Worm (Caenorhabditis elegans) whole organism, L2 larva: Measurements from ENCODE around the gene sri-25.

Experiments used
- ama-1 ChIP-seq: fragments of 150-350 bp; optimal IDR thresholded peaks from 2 replicates; lab custom pipeline; 2018; ENCODE audit warnings: inconsistent platforms
- nhr-12 ChIP-seq: fragments of 150-350 bp; optimal IDR thresholded peaks from 2 replicates; lab custom pipeline; 2014; ENCODE audit warnings: missing biosample characterization, missing genetic modification characterization
- nhr-25 ChIP-seq: fragments of 150-350 bp; sonication (generic microtip); optimal IDR thresholded peaks from 3 replicates; lab custom pipeline; 2014; ENCODE audit warnings: missing biosample characterization, missing genetic modification characterization
- unc-62 ChIP-seq: fragments of 150-350 bp; optimal IDR thresholded peaks from 2 replicates; lab custom pipeline; 2014; ENCODE audit warnings: missing biosample characterization, missing genetic modification reagents, missing genetic modification characterization

DNA sequence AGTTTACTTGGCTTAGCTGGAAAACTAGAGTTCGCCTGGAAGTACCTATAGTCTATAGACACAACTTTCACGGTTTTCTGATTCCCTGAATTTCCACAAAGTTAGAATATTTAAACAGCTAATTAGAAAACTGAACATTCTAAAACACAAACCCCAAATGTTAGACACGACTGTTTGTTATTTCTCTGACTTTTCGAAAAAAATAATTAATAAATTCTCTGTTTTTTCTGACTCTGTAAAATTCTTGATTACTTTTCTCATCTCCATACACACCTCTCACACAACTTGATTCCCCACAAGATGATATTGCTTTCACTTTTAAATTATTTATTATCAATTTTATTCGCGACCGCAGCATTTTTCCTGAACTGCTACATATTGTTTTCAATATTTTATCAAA lies 36.7 kb downstream of the sri-25 start, which contains the start of gene srbc-75:
- no peak for TF ChIP-seq nhr-12 (tag; lab: Kevin White, UChicago)
- no peak for TF ChIP-seq ama-1 (lab: Kevin White, UChicago)
- no peak for TF ChIP-seq unc-62
- no peak for TF ChIP-seq nhr-25
